Fruit fly (Drosophila melanogaster) whole organism, wandering third instar larva: ENCODE measurements around the gene HERC2.
A peak's percentile ranks its signal among the peaks of the same experiment; 100 is the strongest.

Experiments
- Abd-B ChIP-seq: fragments of >200 bp; optimal IDR thresholded peaks from 2 replicates; lab custom pipeline; 2017; ENCODE audit warnings: missing biosample characterization, missing genetic modification characterization
- CG32264 ChIP-seq: fragments of 200-800 bp; sonication (Bioruptor generic); optimal IDR thresholded peaks from 2 replicates; lab custom pipeline; 2016; ENCODE audit warnings: missing biosample characterization, missing genetic modification characterization
- CG9705 ChIP-seq: fragments of 200-800 bp; sonication (Bioruptor generic); optimal IDR thresholded peaks from 2 replicates; lab custom pipeline; 2018; ENCODE audit warnings: missing biosample characterization, mild to moderate bottlenecking, missing genetic modification characterization
- CrebA ChIP-seq: fragments of 200-800 bp; sonication (Bioruptor generic); optimal IDR thresholded peaks from 2 replicates; lab custom pipeline; 2016; ENCODE audit warnings: missing biosample characterization, mild to moderate bottlenecking, missing genetic modification characterization, borderline replicate concordance
- Dfd ChIP-seq: fragments of >200 bp; optimal IDR thresholded peaks from 2 replicates; lab custom pipeline; 2017; ENCODE audit warnings: missing biosample characterization, missing genetic modification characterization
- Dif ChIP-seq: fragments of 200-275, 200-300 bp; sonication (Bioruptor generic); optimal IDR thresholded peaks from 2 replicates; lab custom pipeline; 2018; ENCODE audit warnings: missing biosample characterization, missing genetic modification characterization; ENCODE audit not compliant: partially characterized antibody
- GATAd ChIP-seq: sonication (Bioruptor generic); optimal IDR thresholded peaks from 2 replicates; lab custom pipeline; 2016; ENCODE audit warnings: missing biosample characterization, missing genetic modification characterization
- HLH106 ChIP-seq: fragments of 200-800 bp; optimal IDR thresholded peaks from 3 replicates; lab custom pipeline; 2019; ENCODE audit warnings: missing biosample characterization, mild to moderate bottlenecking, missing genetic modification characterization, moderate library complexity
- Hnf4 ChIP-seq: fragments of 200-800 bp; sonication (Bioruptor generic); optimal IDR thresholded peaks from 2 replicates; lab custom pipeline; 2016; ENCODE audit warnings: missing biosample characterization, mild to moderate bottlenecking, missing genetic modification characterization
- Hr78 ChIP-seq: fragments of >200 bp; optimal IDR thresholded peaks from 2 replicates; lab custom pipeline; 2017; ENCODE audit warnings: missing biosample characterization, missing genetic modification characterization
- Hr83 ChIP-seq: fragments of 200-300 bp; sonication (Bioruptor generic); optimal IDR thresholded peaks from 2 replicates; lab custom pipeline; 2016; ENCODE audit warnings: missing biosample characterization, mild to moderate bottlenecking, missing genetic modification characterization, moderate library complexity; ENCODE audit not compliant: poor library complexity, severe bottlenecking
- Jra ChIP-seq: sonication (Bioruptor generic); optimal IDR thresholded peaks from 2 replicates; lab custom pipeline; 2016; ENCODE audit warnings: missing biosample characterization, missing genetic modification characterization
- N ChIP-seq: fragments of >200 bp; optimal IDR thresholded peaks from 2 replicates; lab custom pipeline; 2018; ENCODE audit warnings: missing biosample characterization, missing external identifiers, missing genetic modification characterization
- OdsH ChIP-seq: fragments of 200-800 bp; sonication (Bioruptor generic); optimal IDR thresholded peaks from 2 replicates; lab custom pipeline; 2016; ENCODE audit warnings: missing biosample characterization, mild to moderate bottlenecking, missing genetic modification characterization
- Rel ChIP-seq, 2 experiments: fragments of 200-800 bp; sonication (Bioruptor generic) in 1 of 2; optimal IDR thresholded peaks; 2 replicates in 1 of 2; 3 replicates in 1 of 2; lab custom pipeline; 2016 to 2019; ENCODE audit warnings: mild to moderate bottlenecking in 2 of 2, missing biosample characterization in 2 of 2, missing genetic modification characterization in 2 of 2, moderate library complexity in 1 of 2
- Sp1 ChIP-seq: fragments of 200-800 bp; sonication (Bioruptor generic); optimal IDR thresholded peaks from 3 replicates; lab custom pipeline; 2019; ENCODE audit warnings: missing biosample characterization, mild to moderate bottlenecking, missing genetic modification characterization, moderate library complexity
- br ChIP-seq: fragments of 200-800 bp; sonication (Bioruptor generic); optimal IDR thresholded peaks from 2 replicates; lab custom pipeline; 2016; ENCODE audit warnings: missing biosample characterization, missing genetic modification characterization
- brk ChIP-seq: fragments of 200-800 bp; sonication (Bioruptor generic); optimal IDR thresholded peaks from 2 replicates; lab custom pipeline; 2016; ENCODE audit warnings: missing biosample characterization, mild to moderate bottlenecking, missing genetic modification characterization
- dmrt93B ChIP-seq: fragments of 200-800 bp; sonication (Bioruptor generic); optimal IDR thresholded peaks from 2 replicates; lab custom pipeline; 2018; ENCODE audit warnings: missing biosample characterization, mild to moderate bottlenecking, missing genetic modification characterization
- dsf ChIP-seq: sonication (Bioruptor generic); optimal IDR thresholded peaks from 2 replicates; lab custom pipeline; 2016; ENCODE audit warnings: missing biosample characterization, missing genetic modification characterization, borderline replicate concordance
- ey ChIP-seq: fragments of 200-800 bp; sonication (Bioruptor generic); optimal IDR thresholded peaks from 2 replicates; lab custom pipeline; 2016; ENCODE audit warnings: missing biosample characterization, missing genetic modification characterization
- foxo ChIP-seq, 2 experiments: fragments of 200-800 bp; sonication (Bioruptor generic); optimal IDR thresholded peaks; 2 replicates in 1 of 2; 3 replicates in 1 of 2; lab custom pipeline; 2016 to 2017; ENCODE audit warnings: missing biosample characterization in 2 of 2, missing genetic modification characterization in 2 of 2
- fru ChIP-seq: fragments of 200-800 bp; sonication (Bioruptor generic); optimal IDR thresholded peaks from 3 replicates; lab custom pipeline; 2016; ENCODE audit warnings: missing biosample characterization, mild to moderate bottlenecking, missing genetic modification characterization
- h ChIP-seq: fragments of 200-800 bp; sonication (Bioruptor generic); optimal IDR thresholded peaks from 3 replicates; lab custom pipeline; 2016; ENCODE audit warnings: missing biosample characterization, mild to moderate bottlenecking, missing genetic modification characterization
- jim ChIP-seq: fragments of 175-275, 200-325 bp; sonication (Bioruptor generic); optimal IDR thresholded peaks from 2 replicates; lab custom pipeline; 2016; ENCODE audit warnings: missing biosample characterization, mild to moderate bottlenecking, missing genetic modification characterization
- pan ChIP-seq: fragments of >200 bp; optimal IDR thresholded peaks from 2 replicates; lab custom pipeline; 2017
- psq ChIP-seq: fragments of 200-800 bp; sonication (Bioruptor generic); optimal IDR thresholded peaks from 3 replicates; lab custom pipeline; 2017; ENCODE audit warnings: missing biosample characterization, mild to moderate bottlenecking, missing genetic modification characterization, moderate library complexity
- sage ChIP-seq: fragments of 200-800 bp; sonication (Bioruptor generic); optimal IDR thresholded peaks from 2 replicates; lab custom pipeline; 2016; ENCODE audit warnings: missing biosample characterization, mild to moderate bottlenecking, missing genetic modification characterization
- tai ChIP-seq: sonication (Bioruptor generic); optimal IDR thresholded peaks from 2 replicates; lab custom pipeline; 2016; ENCODE audit warnings: missing biosample characterization, missing genetic modification characterization
- usp ChIP-seq: fragments of >200 bp; optimal IDR thresholded peaks from 2 replicates; lab custom pipeline; 2017; ENCODE audit warnings: missing biosample characterization, missing genetic modification characterization
- woc ChIP-seq: sonication (Bioruptor generic); optimal IDR thresholded peaks from 2 replicates; lab custom pipeline; 2016; ENCODE audit warnings: missing biosample characterization, mild to moderate bottlenecking, missing genetic modification characterization

Gene HERC2

dm6 chrX:20394066-20394913, at the start of gene HERC2:
TSS of gene HERC2 (plus strand) at chrX:20394395.
- TF ChIP-seq fru (GFP tag; lab: Kevin White, UChicago), result peak; percentile 21
- TF ChIP-seq jim (GFP tag; lab: Kevin White, UChicago), result no peak
- peak; percentile 28 for TF ChIP-seq psq (GFP tag; lab: Kevin White, UChicago)
- peak; percentile 2 for TF ChIP-seq Hr83
- TF ChIP-seq Rel (GFP tag; optimal IDR thresholded peaks at IDR 0.05; lab: Kevin White, UChicago), result no peak
- TF ChIP-seq Rel (tag; optimal IDR thresholded peaks at IDR 0.05; lab: Kevin White, UChicago), result no peak
- TF ChIP-seq Abd-B (GFP tag; lab: Kevin White, UChicago), result no peak
- TF ChIP-seq CG9705 (GFP tag; lab: Kevin White, UChicago), result no peak
- no peak for TF ChIP-seq dsf (GFP tag; lab: Kevin White, UChicago)
- TF ChIP-seq pan (lab: Kevin White, UChicago), result no peak
- TF ChIP-seq HLH106 (tag; lab: Kevin White, UChicago), result peak; percentile 68
- no peak for TF ChIP-seq N (GFP tag; lab: Kevin White, UChicago)
- TF ChIP-seq foxo (GFP tag; optimal IDR thresholded peaks at IDR 0.05; lab: Kevin White, UChicago), result peak in 1 of 2 experiments; percentile 52
- peak; percentile 20 for TF ChIP-seq Sp1 (GFP tag; lab: Kevin White, UChicago)
- peak; percentile 68 for TF ChIP-seq woc
- no peak for TF ChIP-seq Dfd
- no peak for TF ChIP-seq usp (GFP tag; lab: Kevin White, UChicago)
- peak; percentile 40 for TF ChIP-seq h
- TF ChIP-seq ey (GFP tag; lab: Kevin White, UChicago), result peak; percentile 51
- no peak for TF ChIP-seq Dif
- no peak for TF ChIP-seq br (GFP tag; lab: Kevin White, UChicago)

- no peak for TF ChIP-seq dsf (GFP tag; lab: Kevin White, UChicago)
- no peak for TF ChIP-seq CG32264 (GFP tag; lab: Kevin White, UChicago)
- TF ChIP-seq sage (GFP tag; lab: Kevin White, UChicago), result no peak
- TF ChIP-seq N (GFP tag; lab: Kevin White, UChicago), result no peak
- TF ChIP-seq CrebA, result no peak
- TF ChIP-seq OdsH (GFP tag; lab: Kevin White, UChicago), result no peak
Measured at dm6 chrX:20376422-20376821, 17.8 kb upstream of the HERC2 start, which contains the start of gene CG12679. TSS of gene CG12679 (minus strand) at chrX:20376522.

- TF ChIP-seq Hr83 (no peak), CrebA (no peak), Rel (GFP tag; optimal IDR thresholded peaks at IDR 0.05; lab: Kevin White, UChicago) (no peak), Rel (tag; optimal IDR thresholded peaks at IDR 0.05; lab: Kevin White, UChicago) (no peak), h (no peak)
- TF ChIP-seq, all 38 proteins: peak for 0
Measured at dm6 chrX:20385865-20386264, 8.3 kb upstream of the HERC2 start.

dm6 chrX:20389633-20390032, 4.6 kb upstream of the HERC2 start:
- TF ChIP-seq ey (GFP tag; lab: Kevin White, UChicago) (no peak), GATAd (GFP tag; lab: Kevin White, UChicago) (no peak), Dif (no peak)
- TF ChIP-seq, all 38 proteins: peak for 0

dm6 chrX:20390706-20391105, 3.5 kb upstream of the HERC2 start, which contains the start of gene jb:
TSS of gene jb (minus strand) at chrX:20390806.
- TF ChIP-seq Dif (no peak), jim (GFP tag; lab: Kevin White, UChicago) (no peak), Hnf4 (GFP tag; lab: Kevin White, UChicago) (no peak), tai (GFP tag; lab: Kevin White, UChicago) (no peak), CG9705 (GFP tag; lab: Kevin White, UChicago) (no peak), brk (no peak), OdsH (GFP tag; lab: Kevin White, UChicago) (no peak), Sp1 (GFP tag; lab: Kevin White, UChicago) (no peak), Jra (GFP tag; lab: Kevin White, UChicago) (no peak), psq (GFP tag; lab: Kevin White, UChicago) (no peak), ey (GFP tag; lab: Kevin White, UChicago) (no peak), foxo (GFP tag; optimal IDR thresholded peaks at IDR 0.05; lab: Kevin White, UChicago) (no peak), fru (GFP tag; lab: Kevin White, UChicago) (no peak), Hr78 (GFP tag; lab: Kevin White, UChicago) (no peak), sage (GFP tag; lab: Kevin White, UChicago) (no peak), CrebA (no peak), dmrt93B (no peak), Abd-B (GFP tag; lab: Kevin White, UChicago) (no peak), woc (no peak), usp (GFP tag; lab: Kevin White, UChicago) (no peak)
- TF ChIP-seq, all 38 proteins: peak for 0
